Fruit fly (Drosophila melanogaster) whole organism, embryonic: Measurements from ENCODE around the gene Der-2.
A peak's percentile ranks its signal among the peaks of the same experiment; 100 is the strongest.

Experiments used
- CG12299 ChIP-seq: fragments of 200-800 bp; sonication (Bioruptor generic); optimal IDR thresholded peaks from 2 replicates; lab custom pipeline; 2018; ENCODE audit warnings: missing biosample characterization, mild to moderate bottlenecking, missing genetic modification characterization
- CG13123 ChIP-seq: fragments of 200-800 bp; sonication (Bioruptor generic); optimal IDR thresholded peaks from 2 replicates; lab custom pipeline; 2016; ENCODE audit warnings: missing biosample characterization, missing genetic modification characterization
- CG1603 ChIP-seq: fragments of 200-800 bp; sonication (Bioruptor generic); optimal IDR thresholded peaks from 2 replicates; lab custom pipeline; 2019; ENCODE audit warnings: missing biosample characterization, mild to moderate bottlenecking, missing genetic modification characterization, moderate library complexity
- CG16815 ChIP-seq: fragments of 200-800 bp; sonication (Bioruptor generic); optimal IDR thresholded peaks from 3 replicates; lab custom pipeline; 2017; ENCODE audit warnings: missing biosample characterization, mild to moderate bottlenecking, missing genetic modification characterization
- CG16863 ChIP-seq: fragments of 200-800 bp; sonication (Bioruptor generic); optimal IDR thresholded peaks from 3 replicates; lab custom pipeline; 2016; ENCODE audit warnings: missing biosample characterization, missing genetic modification characterization
- CG18011 ChIP-seq: fragments of 200-800 bp; sonication (Bioruptor generic); optimal IDR thresholded peaks from 2 replicates; lab custom pipeline; 2017; ENCODE audit warnings: missing biosample characterization, missing genetic modification characterization, mild to moderate bottlenecking, moderate library complexity, missing genotype
- CG1832 ChIP-seq: fragments of 200-800 bp; sonication (Bioruptor generic); optimal IDR thresholded peaks from 2 replicates; lab custom pipeline; 2017; ENCODE audit warnings: missing biosample characterization, mild to moderate bottlenecking, missing genetic modification characterization, inconsistent platforms
- CG2875 ChIP-seq: fragments of 200-800 bp; sonication (Bioruptor generic); optimal IDR thresholded peaks from 2 replicates; lab custom pipeline; 2017; ENCODE audit warnings: missing biosample characterization, mild to moderate bottlenecking, missing genetic modification characterization, missing genetic modification reagents
- CG30020 ChIP-seq: fragments of 200-800 bp; optimal IDR thresholded peaks from 2 replicates; lab custom pipeline; 2019; ENCODE audit warnings: missing biosample characterization, mild to moderate bottlenecking, missing genetic modification characterization, moderate library complexity
- CG31365 ChIP-seq: fragments of 200-800 bp; sonication (Bioruptor generic); optimal IDR thresholded peaks from 2 replicates; lab custom pipeline; 2018; ENCODE audit warnings: missing biosample characterization, mild to moderate bottlenecking, missing genetic modification characterization
- CG32767 ChIP-seq: fragments of 200-800 bp; sonication (Bioruptor generic); IDR thresholded peaks from 2 replicates; pipeline ENCODE4 v1.3.6; 2022; ENCODE audit warnings: missing biosample characterization, missing genetic modification characterization
- CG32772 ChIP-seq: fragments of 200-800 bp; sonication (Bioruptor generic); IDR thresholded peaks from 2 replicates; pipeline ENCODE4 v1.3.6; 2022; ENCODE audit warnings: missing biosample characterization, missing genetic modification characterization
- CG3281 ChIP-seq: fragments of 200-800 bp; sonication (Bioruptor generic); optimal IDR thresholded peaks from 3 replicates; lab custom pipeline; 2017; ENCODE audit warnings: missing biosample characterization, mild to moderate bottlenecking, missing genetic modification characterization
- CG6254 ChIP-seq: fragments of 200-800 bp; sonication (Bioruptor generic); optimal IDR thresholded peaks from 3 replicates; lab custom pipeline; 2017; ENCODE audit warnings: mild to moderate bottlenecking, missing biosample characterization, missing genetic modification reagents, missing genetic modification characterization
- CG7839 ChIP-seq: fragments of 200-800 bp; sonication (Bioruptor generic); optimal IDR thresholded peaks from 3 replicates; lab custom pipeline; 2018; ENCODE audit warnings: missing biosample characterization, mild to moderate bottlenecking, missing genetic modification characterization, moderate library complexity
- CG7987 ChIP-seq: fragments of 200-800 bp; sonication (Bioruptor generic); optimal IDR thresholded peaks from 2 replicates; lab custom pipeline; 2018; ENCODE audit warnings: missing biosample characterization, mild to moderate bottlenecking, missing genetic modification characterization, moderate library complexity
- CG8388 ChIP-seq: fragments of 200-800 bp; sonication (Bioruptor generic); optimal IDR thresholded peaks from 2 replicates; lab custom pipeline; 2019; ENCODE audit warnings: missing biosample characterization, mild to moderate bottlenecking, missing genetic modification characterization, moderate library complexity
- CG8944 ChIP-seq: fragments of 200-800 bp; sonication (Bioruptor generic); optimal IDR thresholded peaks from 3 replicates; lab custom pipeline; 2016; ENCODE audit warnings: missing biosample characterization, missing genetic modification characterization
- Dll ChIP-seq: fragments of 200-800 bp; sonication (Bioruptor generic); IDR thresholded peaks from 4 replicates; pipeline ENCODE4 v1.3.6; 2022; ENCODE audit warnings: missing biosample characterization, missing genetic modification characterization; ENCODE audit not compliant: partially characterized antibody
- Eip74EF ChIP-seq, 2 experiments: fragments of 200-800 bp in 1 of 2; fragments of >200 bp in 1 of 2; sonication (Bioruptor generic) in 1 of 2; optimal IDR thresholded peaks; 2 replicates each; lab custom pipeline; 2017 to 2019; ENCODE audit warnings: missing biosample characterization in 2 of 2, missing genetic modification characterization in 2 of 2, mild to moderate bottlenecking in 1 of 2, moderate library complexity in 1 of 2
- Meics ChIP-seq: fragments of 200-800 bp; sonication (Bioruptor generic); optimal IDR thresholded peaks from 2 replicates; lab custom pipeline; 2017; ENCODE audit warnings: missing biosample characterization, mild to moderate bottlenecking, missing genetic modification characterization
- NK7.1 ChIP-seq: fragments of 200-800 bp; sonication (Bioruptor generic); optimal IDR thresholded peaks from 3 replicates; lab custom pipeline; 2016; ENCODE audit warnings: missing biosample characterization, missing genetic modification characterization
- Nf-YB ChIP-seq: fragments of 200-800 bp; sonication (Bioruptor generic); optimal IDR thresholded peaks from 3 replicates; lab custom pipeline; 2019; ENCODE audit warnings: missing biosample characterization, mild to moderate bottlenecking, missing genetic modification characterization, moderate library complexity
- Side ChIP-seq: fragments of 200-800 bp; sonication (Bioruptor generic); optimal IDR thresholded peaks from 2 replicates; lab custom pipeline; 2016; ENCODE audit warnings: missing biosample characterization, missing genetic modification characterization
- Stat92E ChIP-seq, 3 experiments: fragments of >200 bp in 2 of 3; fragments of 200-800 bp in 1 of 3; sonication (Bioruptor generic) in 1 of 3; optimal IDR thresholded peaks; 2 replicates each; lab custom pipeline; 2017 to 2019; ENCODE audit warnings: missing biosample characterization in 3 of 3, missing genetic modification characterization in 3 of 3, mild to moderate bottlenecking in 1 of 3, moderate library complexity in 1 of 3
- Taf1 ChIP-seq: fragments of 200-800 bp; sonication (Bioruptor generic); IDR thresholded peaks from 2 replicates; pipeline ENCODE4 v1.3.6; 2022; ENCODE audit warnings: missing biosample characterization, missing genetic modification characterization
- ab ChIP-seq: fragments of 200-800 bp; sonication (Bioruptor generic); optimal IDR thresholded peaks from 2 replicates; lab custom pipeline; 2016; ENCODE audit warnings: missing biosample characterization, missing genetic modification characterization
- caup ChIP-seq: fragments of 200-800 bp; sonication (Bioruptor generic); optimal IDR thresholded peaks from 3 replicates; lab custom pipeline; 2017; ENCODE audit warnings: missing biosample characterization, mild to moderate bottlenecking, missing genetic modification characterization, moderate library complexity; ENCODE audit not compliant: severe bottlenecking
- chn ChIP-seq: fragments of 200-800 bp; sonication (Bioruptor generic); optimal IDR thresholded peaks from 2 replicates; lab custom pipeline; 2016; ENCODE audit warnings: missing biosample characterization, missing genetic modification characterization
- crc ChIP-seq: fragments of 200-800 bp; sonication (Bioruptor generic); optimal IDR thresholded peaks from 2 replicates; lab custom pipeline; 2016; ENCODE audit warnings: missing biosample characterization, missing genetic modification characterization
- cwo ChIP-seq: fragments of 200-800 bp; sonication (Bioruptor generic); optimal IDR thresholded peaks from 3 replicates; lab custom pipeline; 2017; ENCODE audit warnings: missing biosample characterization, missing genetic modification characterization, mild to moderate bottlenecking, moderate library complexity, missing genetic modification reagents
- danr ChIP-seq: fragments of 200-800 bp; sonication (Bioruptor generic); IDR thresholded peaks from 2 replicates; pipeline ENCODE4 v1.3.6; 2022; ENCODE audit warnings: missing biosample characterization, missing genetic modification characterization
- dati ChIP-seq: fragments of 200-800 bp; sonication (Bioruptor generic); IDR thresholded peaks from 2 replicates; pipeline ENCODE4 v1.3.6; 2022; ENCODE audit warnings: missing biosample characterization, missing genetic modification characterization
- eyg ChIP-seq: fragments of 200-800 bp; sonication (Bioruptor generic); optimal IDR thresholded peaks from 3 replicates; lab custom pipeline; 2016; ENCODE audit warnings: missing biosample characterization, missing genetic modification characterization
- fd64A ChIP-seq: fragments of 200-800 bp; sonication (Bioruptor generic); optimal IDR thresholded peaks from 3 replicates; lab custom pipeline; 2018; ENCODE audit warnings: missing biosample characterization, mild to moderate bottlenecking, missing genetic modification characterization
- gsb ChIP-seq: fragments of 200-800 bp; sonication (Bioruptor generic); IDR thresholded peaks from 2 replicates; pipeline ENCODE4 v1.3.6; 2022; ENCODE audit warnings: missing biosample characterization, missing genetic modification characterization
- gt ChIP-seq: fragments of 200-800 bp; sonication (Bioruptor generic); IDR thresholded peaks from 2 replicates; pipeline ENCODE4 v1.3.6; 2022; ENCODE audit warnings: missing biosample characterization, missing genetic modification characterization
- ham ChIP-seq: fragments of 200-800 bp; sonication (Bioruptor generic); IDR thresholded peaks from 2 replicates; pipeline ENCODE4 v1.3.6; 2022; ENCODE audit warnings: missing biosample characterization, missing genetic modification characterization
- lbe ChIP-seq: fragments of 200-800 bp; sonication (Bioruptor generic); optimal IDR thresholded peaks from 2 replicates; lab custom pipeline; 2016; ENCODE audit warnings: missing biosample characterization, mild to moderate bottlenecking, missing genetic modification characterization
- lilli ChIP-seq: fragments of 200-800 bp; sonication (Bioruptor generic); optimal IDR thresholded peaks from 3 replicates; lab custom pipeline; 2016; ENCODE audit warnings: missing biosample characterization, missing genetic modification characterization
- lmd ChIP-seq: fragments of 200-800 bp; sonication (Bioruptor generic); IDR thresholded peaks from 2 replicates; pipeline ENCODE4 v1.3.6; 2022; ENCODE audit warnings: missing biosample characterization, missing genetic modification characterization
- pb ChIP-seq: fragments of 200-800 bp; sonication (Bioruptor generic); optimal IDR thresholded peaks from 3 replicates; lab custom pipeline; 2016; ENCODE audit warnings: missing biosample characterization, missing genetic modification characterization
- pho ChIP-seq: fragments of 200-800 bp; sonication (Bioruptor generic); optimal IDR thresholded peaks from 2 replicates; lab custom pipeline; 2016; ENCODE audit warnings: missing biosample characterization, missing genetic modification characterization
- sima ChIP-seq: fragments of 200-800 bp; sonication (Bioruptor generic); optimal IDR thresholded peaks from 2 replicates; lab custom pipeline; 2016; ENCODE audit warnings: missing biosample characterization, missing genetic modification characterization
- sob ChIP-seq: fragments of 200-800 bp; sonication (Bioruptor generic); IDR thresholded peaks from 2 replicates; pipeline ENCODE4 v1.3.6; 2022; ENCODE audit warnings: missing biosample characterization, missing genetic modification characterization
- sr ChIP-seq: fragments of 200-800 bp; sonication (Bioruptor generic); IDR thresholded peaks from 3 replicates; pipeline ENCODE4 v1.3.6; 2022; ENCODE audit warnings: missing biosample characterization, missing genetic modification characterization
- stwl ChIP-seq: fragments of 200-800 bp; sonication (Bioruptor generic); optimal IDR thresholded peaks from 3 replicates; lab custom pipeline; 2018; ENCODE audit warnings: missing biosample characterization, mild to moderate bottlenecking, missing genetic modification characterization, moderate library complexity
- tin ChIP-seq: fragments of 200-800 bp; sonication (Bioruptor generic); optimal IDR thresholded peaks from 3 replicates; lab custom pipeline; 2016; ENCODE audit warnings: missing biosample characterization, missing genetic modification characterization
- ttk ChIP-seq: fragments of 200-800 bp; sonication (Bioruptor generic); IDR thresholded peaks from 2 replicates; pipeline ENCODE4 v2.1.2; 2022; ENCODE audit warnings: missing biosample characterization, missing genetic modification characterization
- usp ChIP-seq: fragments of >200 bp; optimal IDR thresholded peaks from 2 replicates; lab custom pipeline; 2017; ENCODE audit warnings: missing biosample characterization, missing genetic modification characterization
- vvl ChIP-seq: fragments of 200-800 bp; sonication (Bioruptor generic); IDR thresholded peaks from 2 replicates; pipeline ENCODE4 v1.3.6; 2022; ENCODE audit warnings: missing biosample characterization, missing genetic modification characterization

Gene Der-2

DNA sequence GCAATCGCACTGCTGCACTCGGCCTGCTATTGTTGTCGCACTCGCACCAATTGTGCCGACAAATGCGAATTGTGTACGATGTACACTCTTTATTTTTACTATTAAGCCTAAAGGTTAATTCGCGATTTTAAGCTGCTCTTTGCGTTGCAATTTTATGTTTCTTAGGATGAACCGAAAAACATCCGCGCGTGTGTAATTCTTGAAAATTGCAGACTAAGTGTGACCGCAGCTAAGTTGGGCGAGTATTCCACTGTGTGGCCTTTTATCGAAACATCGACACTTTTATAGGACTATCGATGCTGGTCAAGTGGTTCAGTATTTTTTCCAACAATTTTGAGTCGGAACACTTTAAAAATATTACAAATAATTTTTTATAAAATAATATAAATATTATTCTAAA is 30.4 kb downstream of the Der-2 start, which contains the start of gene Pak3 (continued):
- TF ChIP-seq CG32767 (GFP tag; lab: Robert Waterston, UW) = no peak
- TF ChIP-seq fd64A (GFP tag; lab: Kevin White, UChicago) = no peak
- no peak for TF ChIP-seq CG13123 (GFP tag; lab: Kevin White, UChicago)
- TF ChIP-seq Stat92E (GFP tag; optimal IDR thresholded peaks at IDR 0.05; lab: Kevin White, UChicago) = peak in 1 of 3 experiments; percentile 7
- no peak for TF ChIP-seq CG12299
- no peak for TF ChIP-seq CG6254
- no peak for TF ChIP-seq dati (GFP tag; lab: Robert Waterston, UW)
- no peak for TF ChIP-seq sr (GFP tag; lab: Robert Waterston, UW)
- peak; percentile 28 for TF ChIP-seq Nf-YB (GFP tag; lab: Kevin White, UChicago)
- TF ChIP-seq vvl (GFP tag; lab: Robert Waterston, UW) = peak; percentile 33; the same call in 1 of the 2 replicates
- TF ChIP-seq Meics (GFP tag; lab: Kevin White, UChicago) = no peak
- TF ChIP-seq CG1832 (GFP tag; lab: Kevin White, UChicago) = no peak
- TF ChIP-seq Eip74EF (GFP tag; optimal IDR thresholded peaks at IDR 0.05; lab: Kevin White, UChicago) = no peak
- TF ChIP-seq usp (GFP tag; lab: Kevin White, UChicago) = no peak
- TF ChIP-seq CG3281 (GFP tag; lab: Kevin White, UChicago) = no peak
- no peak for TF ChIP-seq CG18011 (GFP tag; lab: Kevin White, UChicago)
- TF ChIP-seq CG16863 (GFP tag; lab: Kevin White, UChicago) = no peak
- TF ChIP-seq chn (GFP tag; lab: Kevin White, UChicago) = no peak
- TF ChIP-seq CG1603 (tag; lab: Kevin White, UChicago) = peak; percentile 54
- TF ChIP-seq pho (GFP tag; lab: Kevin White, UChicago) = no peak
- no peak for TF ChIP-seq NK7.1 (GFP tag; lab: Kevin White, UChicago)
- TF ChIP-seq crc (GFP tag; lab: Kevin White, UChicago) = no peak
- no peak for TF ChIP-seq ttk (GFP tag; lab: Robert Waterston, UW)
- TF ChIP-seq gt (GFP tag; lab: Robert Waterston, UW) = no peak
- no peak for TF ChIP-seq CG32772 (GFP tag; lab: Robert Waterston, UW)
- TF ChIP-seq tin (GFP tag; lab: Kevin White, UChicago) = no peak
- no peak for TF ChIP-seq pb (GFP tag; lab: Kevin White, UChicago)
- no peak for TF ChIP-seq danr
- no peak for TF ChIP-seq sob (GFP tag; lab: Robert Waterston, UW)
- no peak for TF ChIP-seq sima (GFP tag; lab: Kevin White, UChicago)
- no peak for TF ChIP-seq lmd (GFP tag; lab: Robert Waterston, UW)
- TF ChIP-seq caup (GFP tag; lab: Kevin White, UChicago) = no peak
- TF ChIP-seq CG8944 = no peak
- no peak for TF ChIP-seq lbe (GFP tag; lab: Kevin White, UChicago)
- TF ChIP-seq CG8388 (GFP tag; lab: Kevin White, UChicago) = no peak
- peak; percentile 37 for TF ChIP-seq CG30020 (tag; lab: Kevin White, UChicago)
- TF ChIP-seq CG7839 = no peak
- TF ChIP-seq Taf1 (GFP tag; lab: Robert Waterston, UW) = no peak
- TF ChIP-seq CG31365 (tag; lab: Kevin White, UChicago) = peak; percentile 0
- TF ChIP-seq gsb (GFP tag; lab: Robert Waterston, UW) = no peak
- TF ChIP-seq eyg (GFP tag; lab: Kevin White, UChicago) = no peak
- no peak for TF ChIP-seq ab (GFP tag; lab: Kevin White, UChicago)
- no peak for TF ChIP-seq CG2875 (GFP tag; lab: Kevin White, UChicago)
- TF ChIP-seq stwl (tag; lab: Kevin White, UChicago) = peak; percentile 77
- TF ChIP-seq cwo (GFP tag; lab: Kevin White, UChicago) = no peak
- TF ChIP-seq CG16815 (GFP tag; lab: Kevin White, UChicago) = no peak
- TF ChIP-seq ham (GFP tag; lab: Robert Waterston, UW) = no peak
- peak; percentile 60; the same call in 3 of the 4 replicates for TF ChIP-seq Dll (GFP tag; lab: Robert Waterston, UW)
- no peak for TF ChIP-seq Side (GFP tag; lab: Kevin White, UChicago)
- TF ChIP-seq lilli (GFP tag; lab: Kevin White, UChicago) = no peak
- peak; percentile 15 for TF ChIP-seq CG7987 (GFP tag; lab: Kevin White, UChicago)
